Fruit fly (Drosophila melanogaster) S2 (cell line): ENCODE results near the gene Pvf1.

Experiments used
- CG8478 ChIP-seq: fragments of >200 bp; optimal IDR thresholded peaks from 2 replicates; lab custom pipeline; 2018
- CTCF ChIP-seq, 2 experiments: fragments of >200 bp; optimal IDR thresholded peaks; 2 replicates each; lab custom pipeline; 2018

DNA sequence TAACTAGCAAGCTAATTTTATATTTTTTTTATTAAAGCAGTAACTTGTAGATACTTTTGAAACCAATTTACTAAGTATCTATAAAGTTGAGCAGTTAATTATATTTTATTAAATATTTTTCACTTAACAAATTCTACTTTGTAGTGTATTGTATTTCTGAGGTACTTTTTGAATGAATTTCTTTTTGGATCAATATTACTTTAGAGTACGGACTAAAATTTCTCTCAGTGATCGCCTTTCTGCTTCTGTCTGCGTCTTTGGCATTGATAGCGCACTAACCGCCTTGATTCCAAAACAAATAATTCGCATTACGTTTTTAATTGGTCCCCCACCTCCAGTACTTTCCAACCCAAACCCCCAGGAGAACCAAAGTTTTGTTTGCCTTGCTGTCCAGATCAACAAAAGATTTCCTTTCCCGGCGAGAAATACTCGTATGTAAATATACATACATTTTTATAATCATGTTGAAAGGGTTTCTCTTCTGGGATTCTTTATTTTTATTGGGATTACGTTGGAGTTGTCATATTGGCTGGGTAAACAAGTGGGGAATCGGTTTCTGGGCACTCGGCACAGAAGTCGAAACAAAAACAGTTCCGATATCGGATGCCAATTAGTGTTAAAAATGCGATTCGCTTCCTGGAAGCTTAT, 6.6 kb downstream of the Pvf1 start:
- TF ChIP-seq CG8478 (lab: Kevin White, UChicago) = no peak
- no peak for TF ChIP-seq CTCF (optimal IDR thresholded peaks at IDR 0.05; lab: Kevin White, UChicago)
